Fruit fly (Drosophila melanogaster) whole organism, prepupa: ENCODE results near the gene Trs20.
A peak's percentile ranks its signal among the peaks of the same experiment; 100 is the strongest.

Experiments
- CG10631 ChIP-seq: fragments of 200-800 bp; sonication (Bioruptor generic); optimal IDR thresholded peaks from 2 replicates; lab custom pipeline; 2016; ENCODE audit warnings: missing biosample characterization, missing genetic modification characterization
- CG11294 ChIP-seq: fragments of 200-800 bp; sonication (Bioruptor generic); IDR thresholded peaks from 2 replicates; pipeline ENCODE4 v1.3.6; 2022; ENCODE audit warnings: missing biosample characterization, missing genetic modification characterization
- CG11762 ChIP-seq: fragments of 200-800 bp; sonication (Bioruptor generic); optimal IDR thresholded peaks from 3 replicates; lab custom pipeline; 2016; ENCODE audit warnings: missing biosample characterization, missing genetic modification characterization; ENCODE audit not compliant: insufficient read depth
- CG15336 ChIP-seq: fragments of 200-800 bp; sonication (Bioruptor generic); IDR thresholded peaks from 2 replicates; pipeline ENCODE4 v1.3.6; 2022; ENCODE audit warnings: missing biosample characterization, missing genetic modification characterization
- CG1621 ChIP-seq: fragments of 200-800 bp; sonication (Bioruptor generic); optimal IDR thresholded peaks from 3 replicates; lab custom pipeline; 2018; ENCODE audit warnings: missing biosample characterization, mild to moderate bottlenecking, missing genetic modification characterization
- CG3032 ChIP-seq: fragments of 200-800 bp; optimal IDR thresholded peaks from 2 replicates; lab custom pipeline; 2019; ENCODE audit warnings: missing biosample characterization, mild to moderate bottlenecking, missing genetic modification characterization, moderate library complexity
- CG31627 ChIP-seq: fragments of 200-800 bp; sonication (Bioruptor generic); optimal IDR thresholded peaks from 3 replicates; lab custom pipeline; 2016; ENCODE audit warnings: missing biosample characterization, missing genetic modification characterization
- CG34406 ChIP-seq: fragments of 200-800 bp; sonication (Bioruptor generic); optimal IDR thresholded peaks from 3 replicates; lab custom pipeline; 2016; ENCODE audit warnings: missing biosample characterization, missing genetic modification characterization
- CG3919 ChIP-seq: fragments of 200-800 bp; sonication (Bioruptor generic); optimal IDR thresholded peaks from 3 replicates; lab custom pipeline; 2016; ENCODE audit warnings: missing biosample characterization, missing genetic modification characterization
- CG4318 ChIP-seq: fragments of 200-800 bp; sonication (Bioruptor generic); optimal IDR thresholded peaks from 3 replicates; lab custom pipeline; 2017; ENCODE audit warnings: missing biosample characterization, mild to moderate bottlenecking, missing genetic modification characterization
- CG6163 ChIP-seq: fragments of 200-800 bp; sonication (Bioruptor generic); IDR thresholded peaks from 3 replicates; pipeline ENCODE4 v1.3.6; 2022; ENCODE audit warnings: missing biosample characterization, missing genetic modification characterization
- CG6276 ChIP-seq: fragments of 200-800 bp; sonication (Bioruptor generic); optimal IDR thresholded peaks from 2 replicates; lab custom pipeline; 2017; ENCODE audit warnings: missing biosample characterization, mild to moderate bottlenecking, missing genetic modification characterization
- CG6792 ChIP-seq: fragments of 200-800 bp; sonication (Bioruptor generic); optimal IDR thresholded peaks from 3 replicates; lab custom pipeline; 2016; ENCODE audit warnings: missing biosample characterization, missing genetic modification characterization
- CG6808 ChIP-seq: fragments of 200-800 bp; sonication (Bioruptor generic); optimal IDR thresholded peaks from 3 replicates; lab custom pipeline; 2017; ENCODE audit warnings: missing biosample characterization, missing genetic modification characterization, mild to moderate bottlenecking, moderate library complexity, missing genetic modification reagents
- CG6854 ChIP-seq: fragments of 200-800 bp; sonication (Bioruptor generic); optimal IDR thresholded peaks from 2 replicates; lab custom pipeline; 2017; ENCODE audit warnings: missing biosample characterization, mild to moderate bottlenecking, missing genetic modification characterization
- CG7368 ChIP-seq: fragments of 200-800 bp; sonication (Bioruptor generic); optimal IDR thresholded peaks from 3 replicates; lab custom pipeline; 2016; ENCODE audit warnings: missing biosample characterization, missing genetic modification characterization
- CG8119 ChIP-seq: fragments of 200-800 bp; sonication (Bioruptor generic); IDR thresholded peaks from 3 replicates; pipeline ENCODE4 v1.3.6; 2022; ENCODE audit warnings: missing biosample characterization, missing genetic modification characterization
- CG8632 ChIP-seq: fragments of 200-800 bp; sonication (Bioruptor generic); optimal IDR thresholded peaks from 3 replicates; lab custom pipeline; 2016; ENCODE audit warnings: missing biosample characterization, missing genetic modification characterization
- CG9139 ChIP-seq: fragments of 200-800 bp; sonication (Bioruptor generic); optimal IDR thresholded peaks from 3 replicates; lab custom pipeline; 2017; ENCODE audit warnings: missing biosample characterization, mild to moderate bottlenecking, missing genetic modification characterization
- Eip78C ChIP-seq: fragments of 200-800 bp; sonication (Bioruptor generic); peaks from one replicate; lab custom pipeline; 2016; ENCODE audit warnings: missing biosample characterization, missing genetic modification characterization
- Eip93F ChIP-seq: fragments of 200-800 bp; sonication (Bioruptor generic); optimal IDR thresholded peaks from 2 replicates; lab custom pipeline; 2016; ENCODE audit warnings: missing biosample characterization, mild to moderate bottlenecking, missing genetic modification characterization
- Gug ChIP-seq: fragments of 200-800 bp; sonication (Bioruptor generic); IDR thresholded peaks from 2 replicates; pipeline ENCODE4 v1.3.6; 2022; ENCODE audit warnings: missing biosample characterization, missing genetic modification characterization
- Hr39 ChIP-seq: fragments of 200-800 bp; sonication (Bioruptor generic); optimal IDR thresholded peaks from 2 replicates; lab custom pipeline; 2016; ENCODE audit warnings: missing biosample characterization, missing genetic modification characterization
- Hr4 ChIP-seq: fragments of 200-800 bp; sonication (Bioruptor generic); optimal IDR thresholded peaks from 3 replicates; lab custom pipeline; 2016; ENCODE audit warnings: missing biosample characterization, missing genetic modification characterization
- OdsH ChIP-seq: fragments of 200-800 bp; sonication (Bioruptor generic); optimal IDR thresholded peaks from 3 replicates; lab custom pipeline; 2016; ENCODE audit warnings: missing biosample characterization, missing genetic modification characterization
- Sox102F ChIP-seq: fragments of 200-800 bp; sonication (Bioruptor generic); optimal IDR thresholded peaks from 2 replicates; lab custom pipeline; 2016; ENCODE audit warnings: missing biosample characterization, mild to moderate bottlenecking, missing genetic modification characterization
- Sox15 ChIP-seq: fragments of 200-800 bp; sonication (Bioruptor generic); optimal IDR thresholded peaks from 3 replicates; lab custom pipeline; 2016; ENCODE audit warnings: missing biosample characterization, missing genetic modification characterization
- achi ChIP-seq: fragments of 200-800 bp; sonication (Bioruptor generic); optimal IDR thresholded peaks from 3 replicates; lab custom pipeline; 2016; ENCODE audit warnings: missing biosample characterization, missing genetic modification characterization
- acj6 ChIP-seq: fragments of 200-800 bp; sonication (Bioruptor generic); optimal IDR thresholded peaks from 3 replicates; lab custom pipeline; 2016; ENCODE audit warnings: missing biosample characterization, missing genetic modification characterization
- cyc ChIP-seq: fragments of 200-800 bp; sonication (Bioruptor generic); optimal IDR thresholded peaks from 3 replicates; lab custom pipeline; 2016; ENCODE audit warnings: missing biosample characterization, missing genetic modification characterization
- dsx ChIP-seq: fragments of 200-800 bp; optimal IDR thresholded peaks from 3 replicates; lab custom pipeline; 2019; ENCODE audit warnings: missing biosample characterization, mild to moderate bottlenecking, missing genetic modification characterization, moderate library complexity; ENCODE audit not compliant: poor library complexity, severe bottlenecking
- eg ChIP-seq: fragments of 200-800 bp; sonication (Bioruptor generic); IDR thresholded peaks from 3 replicates; pipeline ENCODE4 v1.3.6; 2022; ENCODE audit warnings: missing biosample characterization, missing genetic modification characterization
- esn ChIP-seq: fragments of 200-800 bp; sonication (Bioruptor generic); optimal IDR thresholded peaks from 2 replicates; lab custom pipeline; 2016; ENCODE audit warnings: missing biosample characterization, mild to moderate bottlenecking, missing genetic modification characterization, moderate library complexity
- fd59A ChIP-seq: fragments of 200-800 bp; sonication (Bioruptor generic); optimal IDR thresholded peaks from 2 replicates; lab custom pipeline; 2017; ENCODE audit warnings: missing biosample characterization, mild to moderate bottlenecking, missing genetic modification characterization, missing genetic modification reagents
- fd85E ChIP-seq: fragments of 200-800 bp; sonication (Bioruptor generic); optimal IDR thresholded peaks from 3 replicates; lab custom pipeline; 2016; ENCODE audit warnings: missing biosample characterization, missing genetic modification characterization
- fkh ChIP-seq: fragments of 200-800 bp; sonication (Bioruptor generic); optimal IDR thresholded peaks from 3 replicates; lab custom pipeline; 2017; ENCODE audit warnings: missing biosample characterization, mild to moderate bottlenecking, missing genetic modification characterization, moderate library complexity
- lz ChIP-seq: fragments of 200-800 bp; sonication (Bioruptor generic); optimal IDR thresholded peaks from 3 replicates; lab custom pipeline; 2016; ENCODE audit warnings: missing biosample characterization, missing genetic modification characterization
- net ChIP-seq: fragments of 200-800 bp; sonication (Bioruptor generic); optimal IDR thresholded peaks from 3 replicates; lab custom pipeline; 2016; ENCODE audit warnings: missing biosample characterization, missing genetic modification characterization
- pdm3 ChIP-seq: fragments of 200-800 bp; sonication (Bioruptor generic); optimal IDR thresholded peaks from 3 replicates; lab custom pipeline; 2016; ENCODE audit warnings: missing biosample characterization, missing genetic modification characterization
- salr ChIP-seq, 2 experiments: fragments of 200-800 bp; sonication (Bioruptor generic); optimal IDR thresholded peaks; 3 replicates each; lab custom pipeline; 2016 to 2018; ENCODE audit warnings: missing biosample characterization in 2 of 2, missing genetic modification characterization in 2 of 2, mild to moderate bottlenecking in 1 of 2
- ss ChIP-seq, 2 experiments: fragments of 200-800 bp; sonication (Bioruptor generic); optimal IDR thresholded peaks; 2 replicates in 1 of 2; 3 replicates in 1 of 2; lab custom pipeline; 2017 to 2018; ENCODE audit warnings: mild to moderate bottlenecking in 2 of 2, missing biosample characterization in 2 of 2, missing genetic modification characterization in 2 of 2, moderate library complexity in 1 of 2
- svp ChIP-seq: fragments of 200-800 bp; sonication (Bioruptor generic); peaks from one replicate; lab custom pipeline; 2016; ENCODE audit warnings: missing biosample characterization, missing genetic modification characterization
- topi ChIP-seq: fragments of 200-800 bp; sonication (Bioruptor generic); optimal IDR thresholded peaks from 3 replicates; lab custom pipeline; 2016; ENCODE audit warnings: missing biosample characterization, missing genetic modification characterization
- vri ChIP-seq: fragments of 200-800 bp; sonication (Bioruptor generic); optimal IDR thresholded peaks from 3 replicates; lab custom pipeline; 2016; ENCODE audit warnings: missing biosample characterization, mild to moderate bottlenecking, missing genetic modification characterization

The Trs20 gene

dm6 chr3L:16160420-16161069 is 29.1 kb upstream of the Trs20 start (continued):
- TF ChIP-seq CG8119 (GFP tag; lab: Robert Waterston, UW) (peak; percentile 57), CG7368 (GFP tag; lab: Kevin White, UChicago) (no peak), acj6 (peak; percentile 39), CG8632 (GFP tag; lab: Kevin White, UChicago) (peak; percentile 26), CG6163 (no peak), CG6792 (GFP tag; lab: Kevin White, UChicago) (peak; percentile 1), vri (no peak), fd59A (GFP tag; lab: Kevin White, UChicago) (no peak), CG3919 (GFP tag; lab: Kevin White, UChicago) (peak; percentile 22), ss (GFP tag; optimal IDR thresholded peaks at IDR 0.05; lab: Kevin White, UChicago) (no peak), svp (GFP tag; lab: Kevin White, UChicago) (no peak), CG34406 (peak; percentile 12), OdsH (GFP tag; lab: Kevin White, UChicago) (peak; percentile 44), net (GFP tag; lab: Kevin White, UChicago) (peak; percentile 27), CG4318 (peak; percentile 7), CG3032 (tag; lab: Kevin White, UChicago) (peak; percentile 22), Sox15 (no peak), fd85E (GFP tag; lab: Kevin White, UChicago) (no peak), dsx (no peak), esn (GFP tag; lab: Kevin White, UChicago) (peak; percentile 22), Eip78C (peak; percentile 73), Eip93F (no peak)
- TF ChIP-seq, all 60 proteins: peak for 28

- TF ChIP-seq cyc (GFP tag; lab: Kevin White, UChicago) (no peak), Eip78C (peak; percentile 69), CG15336 (no peak), Hr4 (GFP tag; lab: Kevin White, UChicago) (peak; percentile 10), CG4318 (peak; percentile 1), OdsH (GFP tag; lab: Kevin White, UChicago) (peak; percentile 11), svp (GFP tag; lab: Kevin White, UChicago) (peak; percentile 59), CG10631 (GFP tag; lab: Kevin White, UChicago) (no peak)
- TF ChIP-seq, all 60 proteins: peak for 5
These were observed 28.6 kb upstream of the Trs20 start for dm6 chr3L:16160073-16160398.

- peak; percentile 37 to 63 for TF ChIP-seq ss (GFP tag; optimal IDR thresholded peaks at IDR 0.05; lab: Kevin White, UChicago)
- no peak for TF ChIP-seq fd59A (GFP tag; lab: Kevin White, UChicago)
- no peak for TF ChIP-seq Gug (GFP tag; lab: Robert Waterston, UW)
- TF ChIP-seq CG31627, result no peak
- peak; percentile 9 for TF ChIP-seq CG3919 (GFP tag; lab: Kevin White, UChicago)
- TF ChIP-seq CG11762 (GFP tag; lab: Kevin White, UChicago), result no peak
- no peak for TF ChIP-seq salr (GFP tag; optimal IDR thresholded peaks at IDR 0.05; lab: Kevin White, UChicago)
- no peak for TF ChIP-seq CG6854 (GFP tag; lab: Kevin White, UChicago)
- no peak for TF ChIP-seq eg (GFP tag; lab: Robert Waterston, UW)
- no peak for TF ChIP-seq CG4318
- TF ChIP-seq CG1621 (tag; lab: Kevin White, UChicago), result no peak
- TF ChIP-seq CG9139 (GFP tag; lab: Kevin White, UChicago), result no peak
- TF ChIP-seq OdsH (GFP tag; lab: Kevin White, UChicago), result no peak
- no peak for TF ChIP-seq dsx
- no peak for TF ChIP-seq pdm3
- TF ChIP-seq CG6808 (GFP tag; lab: Kevin White, UChicago), result peak; percentile 11
- TF ChIP-seq vri, result no peak
- no peak for TF ChIP-seq CG3032 (tag; lab: Kevin White, UChicago)
- TF ChIP-seq esn (GFP tag; lab: Kevin White, UChicago), result no peak
- peak; percentile 75 for TF ChIP-seq svp (GFP tag; lab: Kevin White, UChicago)
- no peak for TF ChIP-seq net (GFP tag; lab: Kevin White, UChicago)
- no peak for TF ChIP-seq CG8632 (GFP tag; lab: Kevin White, UChicago)
- no peak for TF ChIP-seq Sox102F
- TF ChIP-seq topi (GFP tag; lab: Kevin White, UChicago), result no peak
- no peak for TF ChIP-seq achi
- TF ChIP-seq Hr39, result no peak
- TF ChIP-seq CG8119 (GFP tag; lab: Robert Waterston, UW), result no peak
- TF ChIP-seq CG6276, result no peak
- TF ChIP-seq fkh (GFP tag; lab: Kevin White, UChicago), result no peak
- no peak for TF ChIP-seq CG11294 (GFP tag; lab: Robert Waterston, UW)
- no peak for TF ChIP-seq CG6163
- no peak for TF ChIP-seq lz (GFP tag; lab: Kevin White, UChicago)
These were observed 28.0 kb upstream of the Trs20 start for dm6 chr3L:16159161-16160072.
